Fruit fly (Drosophila melanogaster): ENCODE results near the gene Sfp24F.
A peak's percentile ranks its signal among the peaks of the same experiment; 100 is the strongest.

The Sfp24F gene

dm6 chr2L:4403013-4403604 is 38.8 kb downstream of the Sfp24F start, which contains the start of gene Dim1 (continued):
- no peak for TF ChIP-seq ftz-f1 (GFP tag; optimal IDR thresholded peaks at IDR 0.05)
- TF ChIP-seq BEAF-32 (GFP tag; optimal IDR thresholded peaks at IDR 0.05): peak; percentile 68
- no peak for TF ChIP-seq Nf-YC (tag; optimal IDR thresholded peaks at IDR 0.05)
- TF ChIP-seq BtbVII (GFP tag; optimal IDR thresholded peaks at IDR 0.05): no peak
- no peak for TF ChIP-seq CG11560 (tag; IDR thresholded peaks at IDR 0.05)
- peak; percentile 67; the same call in 2 of the 3 replicates for TF ChIP-seq CG7963 (GFP tag; IDR thresholded peaks at IDR 0.05; ENCODE audit: partially characterized antibody)
- no peak for TF ChIP-seq cas (GFP tag; IDR thresholded peaks at IDR 0.05)
- no peak for TF ChIP-seq CG12769 (tag; optimal IDR thresholded peaks at IDR 0.05)
- no peak for TF ChIP-seq CG31388 (GFP tag; optimal IDR thresholded peaks at IDR 0.05)
- no peak for TF ChIP-seq CG11398 (GFP tag; optimal IDR thresholded peaks at IDR 0.05)
- TF ChIP-seq CG2202 (tag; optimal IDR thresholded peaks at IDR 0.05): no peak
- TF ChIP-seq ash1 (GFP tag; optimal IDR thresholded peaks at IDR 0.05): no peak
- TF ChIP-seq Meics (GFP tag; optimal IDR thresholded peaks at IDR 0.05): no peak
- no peak for TF ChIP-seq gce (GFP tag; IDR thresholded peaks at IDR 0.05)
- TF ChIP-seq Camta (GFP tag; optimal IDR thresholded peaks at IDR 0.05): peak; percentile 49
- TF ChIP-seq CG4328 (GFP tag; optimal IDR thresholded peaks at IDR 0.05): peak; percentile 7
- TF ChIP-seq cg (GFP tag; optimal IDR thresholded peaks at IDR 0.05): no peak
- no peak for TF ChIP-seq CG4820 (GFP tag; optimal IDR thresholded peaks at IDR 0.05)
- peak; percentile 87 for TF ChIP-seq Dp (GFP tag; optimal IDR thresholded peaks at IDR 0.05)
- no peak for TF ChIP-seq CG32772 (GFP tag; IDR thresholded peaks at IDR 0.05)
- TF ChIP-seq CG12071 (GFP tag; optimal IDR thresholded peaks at IDR 0.05): no peak
- TF ChIP-seq dmrt99B (tag; optimal IDR thresholded peaks at IDR 0.05): no peak
- peak; percentile 47 for TF ChIP-seq CG18619 (GFP tag; optimal IDR thresholded peaks at IDR 0.05)
- peak; percentile 22 for TF ChIP-seq CG14710 (tag; optimal IDR thresholded peaks at IDR 0.05)
- no peak for TF ChIP-seq CG17385 (GFP tag; optimal IDR thresholded peaks at IDR 0.05)
- no peak for TF ChIP-seq nom (GFP tag; optimal IDR thresholded peaks at IDR 0.05)
- TF ChIP-seq NC2β (GFP tag; optimal IDR thresholded peaks at IDR 0.05): no peak
- TF ChIP-seq CG1792 (GFP tag; optimal IDR thresholded peaks at IDR 0.05): peak; percentile 14
- no peak for TF ChIP-seq CG42726 (GFP tag; IDR thresholded peaks at IDR 0.05; ENCODE audit: partially characterized antibody)
- TF ChIP-seq CG5953 (GFP tag; IDR thresholded peaks at IDR 0.05): no peak
- no peak for TF ChIP-seq CG31365 (tag; optimal IDR thresholded peaks at IDR 0.05)
- TF ChIP-seq CG8290 (GFP tag; optimal IDR thresholded peaks at IDR 0.05): no peak
- TF ChIP-seq CG8290 (tag; optimal IDR thresholded peaks at IDR 0.05): no peak
- TF ChIP-seq CG32767 (GFP tag; IDR thresholded peaks at IDR 0.05): no peak
- TF ChIP-seq NfI (GFP tag; optimal IDR thresholded peaks at IDR 0.05): peak; percentile 70
- peak; percentile 20 for TF ChIP-seq Hsf (GFP tag; optimal IDR thresholded peaks at IDR 0.05)
- peak; percentile 69 for TF ChIP-seq MESR4 (GFP tag; optimal IDR thresholded peaks at IDR 0.05)
- no peak for TF ChIP-seq shn (GFP tag; optimal IDR thresholded peaks at IDR 0.05)
- peak; percentile 63; the same call in 1 of the 3 replicates for TF ChIP-seq hb (GFP tag; IDR thresholded peaks at IDR 0.05; ENCODE audit: partially characterized antibody)
- TF ChIP-seq mam (GFP tag; optimal IDR thresholded peaks at IDR 0.05): no peak
- TF ChIP-seq MTF-1 (GFP tag; optimal IDR thresholded peaks at IDR 0.05; ENCODE audit: borderline replicate concordance): no peak
- no peak for TF ChIP-seq Hr39 (optimal IDR thresholded peaks at IDR 0.05)
- TF ChIP-seq Hmr (GFP tag; optimal IDR thresholded peaks at IDR 0.05): peak; percentile 12
- no peak for TF ChIP-seq CG9876 (GFP tag; optimal IDR thresholded peaks at IDR 0.05)
- no peak for TF ChIP-seq nerfin-1 (tag; optimal IDR thresholded peaks at IDR 0.05)
- peak; percentile 46 for TF ChIP-seq CG12659 (GFP tag; optimal IDR thresholded peaks at IDR 0.05)
- no peak for TF ChIP-seq sima (GFP tag; optimal IDR thresholded peaks at IDR 0.05)
- no peak for TF ChIP-seq CG4730 (GFP tag; IDR thresholded peaks at IDR 0.05)
- TF ChIP-seq Sry-β (GFP tag; optimal IDR thresholded peaks at IDR 0.05): no peak
- TF ChIP-seq salm (tag; optimal IDR thresholded peaks at IDR 0.05): no peak
- no peak for TF ChIP-seq dimm (GFP tag; IDR thresholded peaks at IDR 0.05)

Measured in whole organism, embryonic.